Worm (Caenorhabditis elegans): ENCODE measurements around the gene Y49F6A.5.

DNA sequence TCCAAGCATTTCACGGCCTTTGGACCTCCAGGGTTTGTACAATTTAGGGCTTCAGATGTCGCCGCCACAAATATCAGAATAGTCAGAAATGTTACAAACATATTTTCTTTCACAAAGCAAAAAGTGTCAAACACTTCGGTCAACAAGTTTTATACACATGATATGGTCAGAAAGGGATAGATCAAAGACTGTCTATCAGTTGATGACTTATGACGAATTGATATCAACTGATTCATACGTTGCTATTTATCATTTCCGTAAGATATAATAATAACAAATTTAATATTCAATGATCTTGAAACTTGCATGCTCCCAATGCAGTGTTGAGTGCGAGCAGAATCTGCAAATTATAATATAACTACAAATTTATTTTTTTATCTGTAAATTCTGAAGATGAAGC, 49.1 kb downstream of the Y49F6A.5 start, which contains the start of gene W10G11.1:
- TF ChIP-seq jun-1 (tag; optimal IDR thresholded peaks at IDR 0.05) (no peak), unc-130 (tag; optimal IDR thresholded peaks at IDR 0.05) (no peak), tbx-2 (tag; optimal IDR thresholded peaks at IDR 0.05) (no peak), lin-15B (tag; optimal IDR thresholded peaks at IDR 0.05) (no peak)
